Fruit fly (Drosophila melanogaster) whole organism, prepupa: Measurements from ENCODE around the gene ro.
A peak's percentile ranks its signal among the peaks of the same experiment; 100 is the strongest.

Experiments
- Blimp-1 ChIP-seq: fragments of 200-800 bp; sonication (Bioruptor generic); optimal IDR thresholded peaks from 3 replicates; lab custom pipeline; 2017; ENCODE audit warnings: missing biosample characterization, missing genetic modification characterization, mild to moderate bottlenecking, moderate library complexity, missing genetic modification reagents
- CG10631 ChIP-seq: fragments of 200-800 bp; sonication (Bioruptor generic); optimal IDR thresholded peaks from 2 replicates; lab custom pipeline; 2016; ENCODE audit warnings: missing biosample characterization, missing genetic modification characterization
- CG10669 ChIP-seq: fragments of 200-800 bp; sonication (Bioruptor generic); optimal IDR thresholded peaks from 3 replicates; lab custom pipeline; 2018; ENCODE audit warnings: missing biosample characterization, mild to moderate bottlenecking, missing genetic modification characterization, moderate library complexity
- CG11762 ChIP-seq: fragments of 200-800 bp; sonication (Bioruptor generic); optimal IDR thresholded peaks from 3 replicates; lab custom pipeline; 2016; ENCODE audit warnings: missing biosample characterization, missing genetic modification characterization; ENCODE audit not compliant: insufficient read depth
- CG15336 ChIP-seq: fragments of 200-800 bp; sonication (Bioruptor generic); IDR thresholded peaks from 2 replicates; pipeline ENCODE4 v1.3.6; 2022; ENCODE audit warnings: missing biosample characterization, missing genetic modification characterization
- CG1621 ChIP-seq: fragments of 200-800 bp; sonication (Bioruptor generic); optimal IDR thresholded peaks from 3 replicates; lab custom pipeline; 2018; ENCODE audit warnings: missing biosample characterization, mild to moderate bottlenecking, missing genetic modification characterization
- CG16779 ChIP-seq: fragments of 200-800 bp; sonication (Bioruptor generic); optimal IDR thresholded peaks from 3 replicates; lab custom pipeline; 2017; ENCODE audit warnings: missing biosample characterization, mild to moderate bottlenecking, missing genetic modification characterization
- CG3032 ChIP-seq: fragments of 200-800 bp; optimal IDR thresholded peaks from 2 replicates; lab custom pipeline; 2019; ENCODE audit warnings: missing biosample characterization, mild to moderate bottlenecking, missing genetic modification characterization, moderate library complexity
- CG32006 ChIP-seq: fragments of 200-800 bp; sonication (Bioruptor generic); optimal IDR thresholded peaks from 3 replicates; lab custom pipeline; 2017; ENCODE audit warnings: missing biosample characterization, mild to moderate bottlenecking, missing genetic modification characterization
- CG34406 ChIP-seq: fragments of 200-800 bp; sonication (Bioruptor generic); optimal IDR thresholded peaks from 3 replicates; lab custom pipeline; 2016; ENCODE audit warnings: missing biosample characterization, missing genetic modification characterization
- CG3919 ChIP-seq: fragments of 200-800 bp; sonication (Bioruptor generic); optimal IDR thresholded peaks from 3 replicates; lab custom pipeline; 2016; ENCODE audit warnings: missing biosample characterization, missing genetic modification characterization
- CG6163 ChIP-seq: fragments of 200-800 bp; sonication (Bioruptor generic); IDR thresholded peaks from 3 replicates; pipeline ENCODE4 v1.3.6; 2022; ENCODE audit warnings: missing biosample characterization, missing genetic modification characterization
- CG6792 ChIP-seq: fragments of 200-800 bp; sonication (Bioruptor generic); optimal IDR thresholded peaks from 3 replicates; lab custom pipeline; 2016; ENCODE audit warnings: missing biosample characterization, missing genetic modification characterization
- CG6808 ChIP-seq: fragments of 200-800 bp; sonication (Bioruptor generic); optimal IDR thresholded peaks from 3 replicates; lab custom pipeline; 2017; ENCODE audit warnings: missing biosample characterization, missing genetic modification characterization, mild to moderate bottlenecking, moderate library complexity, missing genetic modification reagents
- CG6854 ChIP-seq: fragments of 200-800 bp; sonication (Bioruptor generic); optimal IDR thresholded peaks from 2 replicates; lab custom pipeline; 2017; ENCODE audit warnings: missing biosample characterization, mild to moderate bottlenecking, missing genetic modification characterization
- CG7368 ChIP-seq: fragments of 200-800 bp; sonication (Bioruptor generic); optimal IDR thresholded peaks from 3 replicates; lab custom pipeline; 2016; ENCODE audit warnings: missing biosample characterization, missing genetic modification characterization
- CG8119 ChIP-seq: fragments of 200-800 bp; sonication (Bioruptor generic); IDR thresholded peaks from 3 replicates; pipeline ENCODE4 v1.3.6; 2022; ENCODE audit warnings: missing biosample characterization, missing genetic modification characterization
- CG8319 ChIP-seq: fragments of 200-800 bp; sonication (Bioruptor generic); optimal IDR thresholded peaks from 3 replicates; lab custom pipeline; 2016; ENCODE audit warnings: missing biosample characterization, missing genetic modification characterization
- CG8632 ChIP-seq: fragments of 200-800 bp; sonication (Bioruptor generic); optimal IDR thresholded peaks from 3 replicates; lab custom pipeline; 2016; ENCODE audit warnings: missing biosample characterization, missing genetic modification characterization
- CG9139 ChIP-seq: fragments of 200-800 bp; sonication (Bioruptor generic); optimal IDR thresholded peaks from 3 replicates; lab custom pipeline; 2017; ENCODE audit warnings: missing biosample characterization, mild to moderate bottlenecking, missing genetic modification characterization
- Eip75B ChIP-seq: fragments of 200-800 bp; sonication (Bioruptor generic); optimal IDR thresholded peaks from 3 replicates; lab custom pipeline; 2016; ENCODE audit warnings: missing biosample characterization, missing genetic modification characterization
- Eip78C ChIP-seq: fragments of 200-800 bp; sonication (Bioruptor generic); peaks from one replicate; lab custom pipeline; 2016; ENCODE audit warnings: missing biosample characterization, missing genetic modification characterization
- Ets21C ChIP-seq: fragments of 200-800 bp; sonication (Bioruptor generic); optimal IDR thresholded peaks from 3 replicates; lab custom pipeline; 2016; ENCODE audit warnings: missing biosample characterization, missing genetic modification characterization
- Ets96B ChIP-seq: fragments of 200-800 bp; optimal IDR thresholded peaks from 2 replicates; lab custom pipeline; 2019; ENCODE audit warnings: missing biosample characterization, mild to moderate bottlenecking, missing genetic modification characterization, moderate library complexity
- Gug ChIP-seq: fragments of 200-800 bp; sonication (Bioruptor generic); IDR thresholded peaks from 2 replicates; pipeline ENCODE4 v1.3.6; 2022; ENCODE audit warnings: missing biosample characterization, missing genetic modification characterization
- Hr38 ChIP-seq: sonication (Bioruptor generic); optimal IDR thresholded peaks from 2 replicates; lab custom pipeline; 2016; ENCODE audit warnings: missing biosample characterization, missing genetic modification characterization
- Hr39 ChIP-seq: fragments of 200-800 bp; sonication (Bioruptor generic); optimal IDR thresholded peaks from 2 replicates; lab custom pipeline; 2016; ENCODE audit warnings: missing biosample characterization, missing genetic modification characterization
- Hr4 ChIP-seq: fragments of 200-800 bp; sonication (Bioruptor generic); optimal IDR thresholded peaks from 3 replicates; lab custom pipeline; 2016; ENCODE audit warnings: missing biosample characterization, missing genetic modification characterization
- Lpt ChIP-seq: fragments of 200-800 bp; sonication (Bioruptor generic); optimal IDR thresholded peaks from 3 replicates; lab custom pipeline; 2016; ENCODE audit warnings: missing biosample characterization, missing genetic modification characterization
- Met ChIP-seq: fragments of 200-800 bp; sonication (Bioruptor generic); optimal IDR thresholded peaks from 3 replicates; lab custom pipeline; 2016; ENCODE audit warnings: missing biosample characterization, missing genetic modification characterization
- OdsH ChIP-seq: fragments of 200-800 bp; sonication (Bioruptor generic); optimal IDR thresholded peaks from 3 replicates; lab custom pipeline; 2016; ENCODE audit warnings: missing biosample characterization, missing genetic modification characterization
- Smox ChIP-seq: fragments of 200-800 bp; sonication (Bioruptor generic); optimal IDR thresholded peaks from 3 replicates; lab custom pipeline; 2016; ENCODE audit warnings: missing biosample characterization, missing genetic modification characterization
- Sox102F ChIP-seq: fragments of 200-800 bp; sonication (Bioruptor generic); optimal IDR thresholded peaks from 2 replicates; lab custom pipeline; 2016; ENCODE audit warnings: missing biosample characterization, mild to moderate bottlenecking, missing genetic modification characterization
- Sox14 ChIP-seq: fragments of 200-800 bp; sonication (Bioruptor generic); optimal IDR thresholded peaks from 3 replicates; lab custom pipeline; 2016; ENCODE audit warnings: missing biosample characterization, missing genetic modification characterization
- Sox15 ChIP-seq: fragments of 200-800 bp; sonication (Bioruptor generic); optimal IDR thresholded peaks from 3 replicates; lab custom pipeline; 2016; ENCODE audit warnings: missing biosample characterization, missing genetic modification characterization
- achi ChIP-seq: fragments of 200-800 bp; sonication (Bioruptor generic); optimal IDR thresholded peaks from 3 replicates; lab custom pipeline; 2016; ENCODE audit warnings: missing biosample characterization, missing genetic modification characterization
- acj6 ChIP-seq: fragments of 200-800 bp; sonication (Bioruptor generic); optimal IDR thresholded peaks from 3 replicates; lab custom pipeline; 2016; ENCODE audit warnings: missing biosample characterization, missing genetic modification characterization
- cyc ChIP-seq: fragments of 200-800 bp; sonication (Bioruptor generic); optimal IDR thresholded peaks from 3 replicates; lab custom pipeline; 2016; ENCODE audit warnings: missing biosample characterization, missing genetic modification characterization
- dac ChIP-seq: fragments of 200-800 bp; sonication (Bioruptor generic); optimal IDR thresholded peaks from 2 replicates; lab custom pipeline; 2017; ENCODE audit warnings: missing biosample characterization, mild to moderate bottlenecking, missing genetic modification characterization
- eg ChIP-seq: fragments of 200-800 bp; sonication (Bioruptor generic); IDR thresholded peaks from 3 replicates; pipeline ENCODE4 v1.3.6; 2022; ENCODE audit warnings: missing biosample characterization, missing genetic modification characterization
- esn ChIP-seq: fragments of 200-800 bp; sonication (Bioruptor generic); optimal IDR thresholded peaks from 2 replicates; lab custom pipeline; 2016; ENCODE audit warnings: missing biosample characterization, mild to moderate bottlenecking, missing genetic modification characterization, moderate library complexity
- fd59A ChIP-seq: fragments of 200-800 bp; sonication (Bioruptor generic); optimal IDR thresholded peaks from 2 replicates; lab custom pipeline; 2017; ENCODE audit warnings: missing biosample characterization, mild to moderate bottlenecking, missing genetic modification characterization, missing genetic modification reagents
- lz ChIP-seq: fragments of 200-800 bp; sonication (Bioruptor generic); optimal IDR thresholded peaks from 3 replicates; lab custom pipeline; 2016; ENCODE audit warnings: missing biosample characterization, missing genetic modification characterization
- net ChIP-seq: fragments of 200-800 bp; sonication (Bioruptor generic); optimal IDR thresholded peaks from 3 replicates; lab custom pipeline; 2016; ENCODE audit warnings: missing biosample characterization, missing genetic modification characterization
- spab ChIP-seq: fragments of 200-800 bp; sonication (Bioruptor generic); optimal IDR thresholded peaks from 2 replicates; lab custom pipeline; 2017; ENCODE audit warnings: missing biosample characterization, mild to moderate bottlenecking, missing genetic modification characterization, missing genetic modification reagents
- ss ChIP-seq, 2 experiments: fragments of 200-800 bp; sonication (Bioruptor generic); optimal IDR thresholded peaks; 2 replicates in 1 of 2; 3 replicates in 1 of 2; lab custom pipeline; 2017 to 2018; ENCODE audit warnings: mild to moderate bottlenecking in 2 of 2, missing biosample characterization in 2 of 2, missing genetic modification characterization in 2 of 2, moderate library complexity in 1 of 2
- svp ChIP-seq: fragments of 200-800 bp; sonication (Bioruptor generic); peaks from one replicate; lab custom pipeline; 2016; ENCODE audit warnings: missing biosample characterization, missing genetic modification characterization
- vri ChIP-seq: fragments of 200-800 bp; sonication (Bioruptor generic); optimal IDR thresholded peaks from 3 replicates; lab custom pipeline; 2016; ENCODE audit warnings: missing biosample characterization, mild to moderate bottlenecking, missing genetic modification characterization

Gene ro

dm6 chr3R:26846446-26846845 is 34.5 kb downstream of the ro start:
- TF ChIP-seq spab (GFP tag; lab: Kevin White, UChicago) = peak; percentile 3
- TF ChIP-seq CG6808 (GFP tag; lab: Kevin White, UChicago) = no peak
- TF ChIP-seq Sox15 (GFP tag; lab: Kevin White, UChicago) = no peak
- peak in 1 of 2 experiments; percentile 4 for TF ChIP-seq ss (GFP tag; optimal IDR thresholded peaks at IDR 0.05; lab: Kevin White, UChicago)
- TF ChIP-seq svp (GFP tag; lab: Kevin White, UChicago) = peak; percentile 47
- peak; percentile 5 for TF ChIP-seq lz
- TF ChIP-seq cyc = no peak
- TF ChIP-seq Met (GFP tag; lab: Kevin White, UChicago) = peak; percentile 13
- TF ChIP-seq CG34406 (GFP tag; lab: Kevin White, UChicago) = no peak
- no peak for TF ChIP-seq CG6163 (GFP tag; lab: Robert Waterston, UW)
- peak; percentile 24 for TF ChIP-seq CG10631 (GFP tag; lab: Kevin White, UChicago)
- TF ChIP-seq Lpt (GFP tag; lab: Kevin White, UChicago) = no peak
- TF ChIP-seq CG11762 (GFP tag; lab: Kevin White, UChicago) = no peak
- no peak for TF ChIP-seq CG8632
- no peak for TF ChIP-seq Ets96B (tag; lab: Kevin White, UChicago)
- peak; percentile 60 for TF ChIP-seq Eip78C (GFP tag; lab: Kevin White, UChicago)
- TF ChIP-seq Sox102F (GFP tag; lab: Kevin White, UChicago) = no peak
- peak; percentile 19 for TF ChIP-seq achi (GFP tag; lab: Kevin White, UChicago)
- TF ChIP-seq CG15336 = no peak
- no peak for TF ChIP-seq dac
- TF ChIP-seq Smox = peak; percentile 2
- peak; percentile 1 for TF ChIP-seq Eip75B (GFP tag; lab: Kevin White, UChicago)
- TF ChIP-seq CG9139 (GFP tag; lab: Kevin White, UChicago) = no peak
- no peak for TF ChIP-seq CG1621 (tag; lab: Kevin White, UChicago)
- no peak for TF ChIP-seq vri
- TF ChIP-seq Blimp-1 = no peak
- TF ChIP-seq net (GFP tag; lab: Kevin White, UChicago) = no peak
- no peak for TF ChIP-seq Ets21C (GFP tag; lab: Kevin White, UChicago)
- no peak for TF ChIP-seq CG8319 (GFP tag; lab: Kevin White, UChicago)

dm6 chr3R:26831861-26832260 is 49.1 kb downstream of the ro start:
- TF ChIP-seq Eip78C (GFP tag; lab: Kevin White, UChicago) (peak; percentile 87), CG6854 (GFP tag; lab: Kevin White, UChicago) (no peak), Hr39 (GFP tag; lab: Kevin White, UChicago) (no peak), CG11762 (GFP tag; lab: Kevin White, UChicago) (peak; percentile 7), CG3919 (GFP tag; lab: Kevin White, UChicago) (peak; percentile 68), Ets21C (GFP tag; lab: Kevin White, UChicago) (no peak), eg (0 out of 3 replicates have a peak, but pooled peaks have one; percentile 43), Smox (no peak), CG16779 (no peak), Hr4 (no peak), CG34406 (GFP tag; lab: Kevin White, UChicago) (peak; percentile 14), Eip75B (GFP tag; lab: Kevin White, UChicago) (peak; percentile 54), CG8119 (peak; percentile 68), achi (GFP tag; lab: Kevin White, UChicago) (peak; percentile 59), cyc (no peak), Sox15 (GFP tag; lab: Kevin White, UChicago) (no peak), Hr38 (GFP tag; lab: Kevin White, UChicago) (no peak), CG10631 (GFP tag; lab: Kevin White, UChicago) (peak; percentile 79), Sox102F (GFP tag; lab: Kevin White, UChicago) (no peak), Met (GFP tag; lab: Kevin White, UChicago) (peak; percentile 15), spab (GFP tag; lab: Kevin White, UChicago) (peak; percentile 64), CG1621 (tag; lab: Kevin White, UChicago) (peak; percentile 44), CG7368 (GFP tag; lab: Kevin White, UChicago) (no peak), CG10669 (GFP tag; lab: Kevin White, UChicago) (peak; percentile 65), Gug (GFP tag; lab: Robert Waterston, UW) (peak; percentile 34; the same call in 1 of the 2 replicates), CG3032 (tag; lab: Kevin White, UChicago) (peak; percentile 63), OdsH (GFP tag; lab: Kevin White, UChicago) (peak; percentile 60), Lpt (GFP tag; lab: Kevin White, UChicago) (peak; percentile 37), lz (no peak), CG6792 (GFP tag; lab: Kevin White, UChicago) (peak; percentile 35), fd59A (peak; percentile 67), CG6163 (GFP tag; lab: Robert Waterston, UW) (peak; percentile 73; the same call in 2 of the 3 replicates), acj6 (GFP tag; lab: Kevin White, UChicago) (peak; percentile 67), esn (GFP tag; lab: Kevin White, UChicago) (no peak), CG32006 (GFP tag; lab: Kevin White, UChicago) (peak; percentile 79), vri (no peak), CG15336 (peak; percentile 74), Sox14 (peak; percentile 57)
